Worm (Caenorhabditis elegans): Measurements from ENCODE around the gene unc-33.

DNA sequence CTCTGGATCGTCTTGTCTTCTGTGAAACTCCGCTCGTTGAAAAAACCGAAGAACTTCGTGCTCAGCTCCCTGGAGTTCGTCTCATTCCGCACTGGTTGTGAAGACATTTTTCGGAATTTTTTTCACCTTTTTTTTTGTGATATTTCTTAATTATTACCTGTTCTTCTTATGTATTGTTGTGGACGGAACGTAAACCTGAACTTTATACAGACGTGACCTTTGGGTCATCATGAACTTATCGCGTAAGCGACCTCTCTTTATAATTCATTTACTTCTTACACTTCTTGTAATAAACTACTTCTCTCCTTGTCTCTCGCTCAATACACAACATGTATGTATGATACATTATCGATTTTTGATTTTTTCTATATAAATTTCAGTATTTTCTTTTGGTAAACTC, 15.5 kb downstream of the unc-33 start, which contains the start of gene M57.1:
- TF ChIP-seq ama-1 (optimal IDR thresholded peaks at IDR 0.05): no peak
- no peak for TF ChIP-seq ceh-13 (GFP tag; optimal IDR thresholded peaks at IDR 0.05)
- TF ChIP-seq tbx-11 (GFP tag; IDR thresholded peaks at IDR 0.05): no peak
- TF ChIP-seq aly-1 (tag; optimal IDR thresholded peaks at IDR 0.05): no peak
- TF ChIP-seq hmg-4 (GFP tag; optimal IDR thresholded peaks at IDR 0.05): no peak
- TF ChIP-seq B0310.2 (tag; optimal IDR thresholded peaks at IDR 0.05): no peak
- no peak for TF ChIP-seq flt-1 (GFP tag; IDR thresholded peaks at IDR 0.05)
- no peak for TF ChIP-seq pes-1 (GFP tag; IDR thresholded peaks at IDR 0.05)
- TF ChIP-seq ets-7 (tag; optimal IDR thresholded peaks at IDR 0.05): no peak
- TF ChIP-seq tbx-37 (GFP tag; conservative IDR thresholded peaks at IDR 0.05): no peak
- TF ChIP-seq scrt-1 (GFP tag; IDR thresholded peaks at IDR 0.05): no peak
- TF ChIP-seq ceh-36 (tag; optimal IDR thresholded peaks at IDR 0.05): no peak
